Fruit fly (Drosophila melanogaster) whole organism: ENCODE data around the gene LpR2.

Experiments
- CG8478 ChIP-seq: fragments of >200 bp; optimal IDR thresholded peaks from 2 replicates; lab custom pipeline; 2018; ENCODE audit warnings: inconsistent platforms
- Dll ChIP-seq: fragments of >200 bp; optimal IDR thresholded peaks from 2 replicates; lab custom pipeline; 2017
- EcR ChIP-seq, 2 experiments: fragments of >200 bp; optimal IDR thresholded peaks; 2 replicates each; lab custom pipeline; 2017; ENCODE audit warnings: missing biosample characterization in 2 of 2, missing genetic modification characterization in 2 of 2, missing genetic modification reagents in 2 of 2
- pan ChIP-seq: fragments of >200 bp; optimal IDR thresholded peaks from 2 replicates; lab custom pipeline; 2017
- psq ChIP-seq: fragments of >200 bp; optimal IDR thresholded peaks from 2 replicates; lab custom pipeline; 2017
- usp ChIP-seq: fragments of >200 bp; optimal IDR thresholded peaks from 2 replicates; lab custom pipeline; 2017; ENCODE audit warnings: missing biosample characterization, missing genetic modification characterization, mixed read lengths

Gene LpR2

DNA sequence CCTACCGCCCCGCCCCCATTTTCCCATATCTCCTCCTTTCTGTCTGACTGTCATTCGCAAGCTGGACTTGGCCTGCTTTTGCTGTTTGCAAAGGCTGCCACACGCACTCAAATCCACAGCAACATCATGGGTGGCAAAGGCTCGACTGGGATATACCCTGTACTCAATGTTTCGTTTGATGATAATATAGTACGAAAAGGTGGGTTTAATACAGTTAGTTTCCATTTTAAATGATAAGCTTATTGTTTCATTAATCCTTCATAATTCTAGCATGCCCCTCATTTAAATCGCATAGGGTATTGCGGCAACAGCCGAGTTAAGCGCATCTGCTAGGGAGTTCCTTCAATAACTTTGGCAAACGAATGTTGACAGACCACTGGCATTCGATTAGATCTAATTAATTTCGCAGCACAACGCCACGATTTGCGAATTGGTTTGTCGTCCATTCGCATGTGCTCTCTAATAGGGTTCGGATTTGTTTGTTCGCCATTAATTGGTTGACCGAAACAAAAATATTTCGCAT is 46.0 kb downstream of the LpR2 start:
- no peak for TF ChIP-seq EcR (GFP tag; optimal IDR thresholded peaks at IDR 0.05; lab: Kevin White, UChicago)
- TF ChIP-seq pan (lab: Kevin White, UChicago) = no peak
- no peak for TF ChIP-seq psq
- TF ChIP-seq usp (GFP tag; lab: Kevin White, UChicago) = no peak
- TF ChIP-seq CG8478 (lab: Kevin White, UChicago) = no peak
- TF ChIP-seq Dll = no peak

DNA sequence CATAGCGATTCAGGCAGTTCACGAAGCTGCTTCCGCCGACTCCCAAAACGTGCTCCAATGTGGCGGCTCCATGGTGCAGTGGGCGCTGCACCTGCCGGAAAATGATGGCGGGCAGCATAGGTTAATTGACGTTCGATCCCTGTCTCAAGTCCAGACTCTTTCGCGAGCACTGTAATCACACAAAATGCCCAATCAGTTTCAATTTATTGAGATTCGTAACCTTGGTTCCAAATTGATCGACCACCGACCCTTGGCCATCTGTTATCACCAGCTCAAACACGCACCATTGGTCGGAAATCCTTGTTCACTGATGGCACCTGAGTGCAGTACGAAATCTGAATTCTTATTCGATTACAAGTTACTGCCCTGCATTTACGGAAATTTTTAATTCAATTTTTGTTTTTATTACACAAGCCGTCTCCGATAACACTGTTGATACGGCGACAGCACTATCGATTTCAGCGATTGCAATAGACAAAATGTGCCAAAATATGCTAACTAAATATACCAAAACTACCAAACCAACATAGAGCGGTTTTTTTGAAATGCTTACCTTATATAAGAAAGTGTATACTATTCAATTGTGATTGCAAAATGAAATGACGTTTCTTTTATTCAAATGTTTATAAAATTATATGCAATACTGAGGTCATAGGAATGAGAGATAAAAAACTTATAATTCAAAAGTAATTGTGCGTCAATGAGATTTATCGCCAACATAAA is 53.4 kb downstream of the LpR2 start, which contains the start of gene CLS:
CLS (minus strand) TSS at position 673 of the 723 bp plus-strand sequence.
- TF ChIP-seq usp (GFP tag; lab: Kevin White, UChicago) = no peak
- TF ChIP-seq pan (lab: Kevin White, UChicago) = no peak
- TF ChIP-seq EcR (GFP tag; optimal IDR thresholded peaks at IDR 0.05; lab: Kevin White, UChicago) = no peak
- TF ChIP-seq psq = no peak
- TF ChIP-seq Dll = no peak
- TF ChIP-seq CG8478 (lab: Kevin White, UChicago) = no peak

DNA sequence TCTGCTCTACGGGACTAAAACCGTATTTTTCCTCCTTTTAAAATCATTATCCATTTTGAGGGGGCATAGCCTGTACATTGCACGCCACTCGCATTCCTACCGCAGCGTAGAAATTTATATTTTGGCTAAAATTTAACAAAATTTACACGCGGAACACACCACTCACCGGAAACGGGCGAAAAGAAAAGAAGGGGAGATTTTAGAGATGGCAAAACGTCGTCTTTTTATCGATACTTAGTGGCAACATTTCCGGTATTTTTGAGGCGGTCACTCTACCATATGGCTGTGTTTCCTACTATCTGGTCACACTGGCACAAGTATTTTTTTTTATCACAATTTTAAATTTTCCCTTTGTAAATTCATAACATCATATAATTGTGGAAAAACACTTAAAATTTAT is 55.4 kb downstream of the LpR2 start, which contains the start of gene RpL27:
RpL27 (minus strand) TSS at position 193 of the 400 bp plus-strand sequence.
- no peak for TF ChIP-seq usp (GFP tag; lab: Kevin White, UChicago)
- no peak for TF ChIP-seq psq
- TF ChIP-seq CG8478 (lab: Kevin White, UChicago) = no peak
- TF ChIP-seq EcR (GFP tag; optimal IDR thresholded peaks at IDR 0.05; lab: Kevin White, UChicago) = no peak
- no peak for TF ChIP-seq Dll
- no peak for TF ChIP-seq pan (lab: Kevin White, UChicago)

DNA sequence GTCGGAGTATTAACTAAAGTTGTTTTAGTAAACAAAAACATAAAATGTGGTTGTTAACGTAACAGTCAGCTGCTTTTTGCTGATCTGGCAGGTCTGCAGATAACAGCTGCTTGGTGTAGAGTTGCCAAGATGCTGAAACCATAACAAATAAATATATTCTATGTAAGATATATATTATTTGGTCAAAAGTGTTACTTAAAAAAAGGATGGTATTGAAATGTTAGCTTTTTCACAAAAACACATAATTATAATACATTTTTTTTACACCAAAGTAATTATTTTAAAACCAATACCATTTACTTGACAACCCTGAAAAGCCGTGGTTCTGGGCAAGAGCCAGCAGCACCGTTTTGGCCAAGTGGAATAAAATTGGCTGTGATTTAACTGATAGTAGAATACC is 59.7 kb downstream of the LpR2 start, which contains the start of the genes CG4743 and Idh3g:
CG4743 (minus strand) TSS at position 23 of the 400 bp plus-strand sequence.
Idh3g (plus strand) TSS at position 318 of the 400 bp plus-strand sequence.
- no peak for TF ChIP-seq psq
- no peak for TF ChIP-seq CG8478 (lab: Kevin White, UChicago)
- no peak for TF ChIP-seq usp (GFP tag; lab: Kevin White, UChicago)
- no peak for TF ChIP-seq EcR (GFP tag; optimal IDR thresholded peaks at IDR 0.05; lab: Kevin White, UChicago)
- no peak for TF ChIP-seq pan (lab: Kevin White, UChicago)
- no peak for TF ChIP-seq Dll

DNA sequence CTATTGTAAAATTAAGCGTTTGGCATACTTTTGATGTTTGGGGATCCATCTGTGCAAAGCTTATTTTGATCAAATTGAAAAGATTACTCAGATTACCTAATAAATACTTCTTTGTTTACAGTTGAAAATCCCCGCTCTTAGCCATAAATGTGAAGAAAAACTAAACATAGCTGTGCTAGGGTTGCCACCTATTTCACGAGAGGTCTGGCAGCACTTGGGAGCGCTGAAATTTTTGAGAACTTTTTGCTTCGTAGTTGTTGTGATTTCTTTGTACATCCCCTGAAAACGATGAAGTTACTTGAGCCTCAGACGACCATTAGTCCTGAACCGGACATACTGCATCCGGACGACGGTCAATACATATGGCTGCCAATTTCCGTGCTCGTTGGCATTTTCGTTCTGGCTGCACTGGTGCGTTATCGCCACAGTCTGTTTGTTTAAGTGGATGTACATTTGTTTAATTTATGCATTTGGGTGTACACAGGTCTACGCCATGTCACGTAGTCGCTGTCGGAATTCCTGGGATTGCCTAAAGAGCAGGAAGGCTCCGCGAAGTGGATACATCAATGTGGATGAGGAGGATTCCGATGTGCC is 61.7 kb downstream of the LpR2 start, which contains the start of the genes CG4730 and CG5039:
CG4730 (minus strand) TSS at position 194 of the 594 bp plus-strand sequence.
CG5039 (plus strand) TSS at position 195 of the 594 bp plus-strand sequence.
- TF ChIP-seq usp (GFP tag; lab: Kevin White, UChicago) (no peak), pan (lab: Kevin White, UChicago) (no peak), Dll (no peak), CG8478 (lab: Kevin White, UChicago) (no peak), EcR (GFP tag; optimal IDR thresholded peaks at IDR 0.05; lab: Kevin White, UChicago) (no peak)

DNA sequence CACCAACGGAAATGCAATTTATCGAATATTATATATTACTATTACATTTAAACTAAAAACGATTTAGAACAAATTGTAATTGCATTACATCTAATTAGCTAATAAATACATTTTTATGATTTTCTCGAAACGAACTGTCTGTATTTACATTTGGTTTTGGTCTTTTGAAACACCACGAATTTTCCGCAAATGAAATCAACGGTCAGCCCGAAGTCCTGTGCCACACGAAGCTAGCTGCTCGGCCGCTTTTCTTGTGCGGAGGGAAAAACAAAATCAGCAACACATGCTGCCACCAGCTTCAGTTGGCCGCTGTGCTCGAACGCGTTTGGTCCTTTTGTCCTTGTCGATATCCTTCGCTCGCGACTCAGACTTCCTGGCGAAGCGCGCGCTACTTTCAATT is 74.8 kb downstream of the LpR2 start, which contains the start of gene Lgr3:
Lgr3 (plus strand) TSS at position 301 of the 400 bp plus-strand sequence.
- TF ChIP-seq CG8478 (lab: Kevin White, UChicago) (no peak), psq (no peak), pan (lab: Kevin White, UChicago) (no peak), EcR (GFP tag; optimal IDR thresholded peaks at IDR 0.05; lab: Kevin White, UChicago) (no peak), usp (GFP tag; lab: Kevin White, UChicago) (no peak)

DNA sequence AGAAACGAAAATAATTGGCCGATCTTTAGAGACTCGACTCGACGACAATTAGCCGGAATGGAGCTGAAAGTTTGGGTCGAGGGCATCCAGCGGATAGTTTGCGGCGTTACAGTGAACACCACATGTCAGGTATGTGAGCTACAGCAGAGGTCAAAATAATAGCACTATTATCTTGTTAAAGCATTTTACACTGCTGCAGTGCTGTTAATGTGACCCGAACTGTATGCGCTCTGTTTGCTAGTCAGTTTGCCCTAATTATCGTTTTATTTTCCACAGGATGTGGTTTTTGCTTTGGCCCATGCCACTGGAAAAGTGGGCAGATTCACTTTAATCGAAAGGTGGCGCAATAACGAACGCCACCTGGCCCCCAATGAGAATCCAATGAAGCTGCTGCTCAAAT is 77.9 kb downstream of the LpR2 start:
- TF ChIP-seq EcR (GFP tag; optimal IDR thresholded peaks at IDR 0.05; lab: Kevin White, UChicago) = no peak
- no peak for TF ChIP-seq pan (lab: Kevin White, UChicago)
- TF ChIP-seq usp (GFP tag; lab: Kevin White, UChicago) = no peak
- no peak for TF ChIP-seq CG8478 (lab: Kevin White, UChicago)
- no peak for TF ChIP-seq psq
- TF ChIP-seq Dll = no peak

DNA sequence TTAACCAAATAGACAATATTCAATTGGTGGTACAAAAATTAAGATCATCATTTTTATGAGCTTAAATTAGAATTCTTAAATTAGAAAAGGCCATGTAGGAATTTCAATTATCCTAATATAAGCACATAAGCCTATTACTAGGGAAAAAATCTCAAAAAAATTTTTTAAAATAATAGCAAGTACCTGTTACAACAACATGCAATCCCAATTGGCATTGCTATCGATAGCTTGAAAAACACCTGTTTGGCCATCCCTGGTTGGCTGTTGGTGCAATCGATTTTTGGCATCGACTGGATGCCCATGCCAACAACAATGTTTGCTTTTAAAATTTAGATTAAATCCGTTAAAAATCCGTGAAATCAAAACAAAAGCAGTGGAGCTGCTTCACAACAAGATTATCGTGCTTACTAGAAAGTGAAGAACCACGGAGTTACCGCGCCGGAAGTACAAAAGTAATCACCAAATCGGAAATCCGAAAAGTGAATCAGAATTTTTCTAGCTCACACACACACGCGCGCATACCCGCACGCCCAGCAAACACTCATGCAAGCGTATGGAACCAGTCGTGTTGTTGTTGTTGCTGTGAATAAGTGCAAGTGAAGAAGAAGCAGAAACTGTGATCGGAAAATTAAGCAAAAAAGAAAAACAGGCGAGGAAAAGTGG is 78.6 kb downstream of the LpR2 start, which contains the start of gene RASSF8:
RASSF8 (plus strand) TSS at position 265 of the 663 bp plus-strand sequence.
- TF ChIP-seq psq = no peak
- TF ChIP-seq EcR (GFP tag; optimal IDR thresholded peaks at IDR 0.05; lab: Kevin White, UChicago) = no peak
- TF ChIP-seq pan (lab: Kevin White, UChicago) = no peak
- no peak for TF ChIP-seq CG8478 (lab: Kevin White, UChicago)
- TF ChIP-seq usp (GFP tag; lab: Kevin White, UChicago) = no peak
- TF ChIP-seq Dll = no peak

DNA sequence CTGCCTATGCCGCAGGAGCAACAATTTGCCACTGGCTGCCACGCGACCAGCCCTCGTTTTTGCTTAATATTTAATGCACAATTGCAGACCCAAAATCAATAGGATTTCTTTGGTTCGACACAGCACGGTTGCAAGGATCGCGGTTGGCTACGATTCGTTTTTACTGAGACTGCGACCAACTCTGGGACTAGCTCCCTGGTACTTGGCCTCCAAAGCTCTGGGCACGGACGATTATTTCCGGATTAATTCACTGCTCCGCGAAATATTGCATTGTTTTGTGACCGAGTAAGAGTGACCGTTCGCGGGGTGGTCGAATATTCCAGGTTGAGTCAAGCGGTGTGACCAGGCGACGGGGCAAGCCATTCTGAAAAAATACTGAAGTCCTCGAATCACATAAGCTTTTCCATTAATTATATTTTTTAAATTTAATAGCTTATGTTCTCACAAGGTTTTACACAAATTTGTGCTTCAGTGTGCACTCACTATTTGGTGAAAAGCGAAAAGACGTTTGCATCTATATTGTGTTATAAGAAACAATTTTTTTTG is 79.2 kb downstream of the LpR2 start, which contains the start of gene Tnks:
Tnks (minus strand) TSS at position 302 of the 546 bp plus-strand sequence.
- TF ChIP-seq psq (no peak), Dll (no peak), CG8478 (lab: Kevin White, UChicago) (no peak), pan (lab: Kevin White, UChicago) (no peak), EcR (GFP tag; optimal IDR thresholded peaks at IDR 0.05; lab: Kevin White, UChicago) (no peak), usp (GFP tag; lab: Kevin White, UChicago) (no peak)

DNA sequence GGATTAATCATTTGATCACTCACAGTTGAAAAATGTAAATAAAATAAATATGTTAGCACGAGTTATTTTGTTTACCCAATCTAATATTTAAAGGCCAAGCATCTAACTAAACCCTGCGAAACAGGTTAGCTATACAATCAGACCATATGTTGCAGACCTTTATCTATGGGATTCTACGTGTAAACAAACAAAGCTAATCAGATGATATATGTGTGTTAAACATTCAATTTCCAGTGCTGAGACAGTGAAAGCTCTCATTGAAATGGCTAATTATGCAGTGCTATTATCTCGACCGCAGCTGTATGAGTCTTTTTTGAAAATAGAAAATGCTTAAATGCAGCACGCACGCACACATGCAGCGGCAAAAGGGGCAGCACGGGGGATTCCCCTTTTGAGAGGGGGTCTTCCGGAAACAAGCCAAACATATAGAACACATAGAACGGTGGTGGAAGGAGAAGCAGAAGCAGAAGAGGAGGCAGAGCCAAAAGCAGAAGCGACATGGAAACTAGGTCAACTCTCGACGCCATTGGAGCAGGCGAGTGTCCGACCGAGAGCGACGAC is 80.3 kb downstream of the LpR2 start:
- TF ChIP-seq psq = no peak
- no peak for TF ChIP-seq CG8478 (lab: Kevin White, UChicago)
- no peak for TF ChIP-seq pan (lab: Kevin White, UChicago)
